Fruit fly (Drosophila melanogaster) whole organism, pupa: ENCODE results near the gene CG3857.

Source experiments
- CG10348 ChIP-seq: fragments of 200-800 bp; sonication (Bioruptor generic); IDR thresholded peaks from 2 replicates; pipeline ENCODE4 v1.3.6; 2022; ENCODE audit warnings: missing biosample characterization, missing genetic modification characterization
- CG13204 ChIP-seq: fragments of 200-800 bp; sonication (Bioruptor generic); optimal IDR thresholded peaks from 2 replicates; lab custom pipeline; 2018; ENCODE audit warnings: missing biosample characterization, mild to moderate bottlenecking, missing genetic modification characterization, moderate library complexity
- CG14655 ChIP-seq: fragments of 200-800 bp; sonication (Bioruptor generic); optimal IDR thresholded peaks from 3 replicates; lab custom pipeline; 2017; ENCODE audit warnings: mild to moderate bottlenecking, missing biosample characterization, missing genetic modification reagents, missing genetic modification characterization
- CG8301 ChIP-seq: fragments of 200-800 bp; sonication (Bioruptor generic); optimal IDR thresholded peaks from 2 replicates; lab custom pipeline; 2018; ENCODE audit warnings: missing biosample characterization, mild to moderate bottlenecking, missing genetic modification characterization
- CG9948 ChIP-seq: fragments of 200-800 bp; sonication (Bioruptor generic); optimal IDR thresholded peaks from 2 replicates; lab custom pipeline; 2018; ENCODE audit warnings: missing biosample characterization, mild to moderate bottlenecking, missing genetic modification characterization, moderate library complexity
- EcR ChIP-seq: fragments of 200-800 bp; sonication (Bioruptor generic); optimal IDR thresholded peaks from 3 replicates; lab custom pipeline; 2019; ENCODE audit warnings: missing biosample characterization, missing genetic modification characterization, mild to moderate bottlenecking, moderate library complexity, missing genetic modification reagents
- Pif1A ChIP-seq: fragments of 200-800 bp; sonication (Bioruptor generic); optimal IDR thresholded peaks from 3 replicates; lab custom pipeline; 2016; ENCODE audit warnings: missing biosample characterization, missing genetic modification characterization

DNA sequence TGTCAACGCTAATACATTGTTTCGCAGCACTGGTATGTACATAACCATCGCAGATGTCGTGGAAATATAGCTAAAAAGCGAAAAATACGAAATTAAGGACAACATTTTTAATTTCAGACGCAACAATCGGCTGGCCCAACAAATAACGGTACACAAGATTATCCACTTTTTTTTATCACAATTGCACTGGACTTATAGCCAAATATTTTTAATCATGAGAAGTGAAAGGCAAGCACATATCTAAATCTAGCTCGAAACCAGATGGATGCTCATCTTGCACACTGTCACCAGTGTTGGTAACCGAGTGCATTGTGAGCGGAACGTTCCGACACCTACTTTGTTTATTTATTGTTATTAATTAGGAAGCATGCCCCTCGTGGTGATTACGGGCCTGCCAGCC, at the start of gene CG3857, which contains the start of gene CG3587:
- peak; percentile 52 for TF ChIP-seq CG8301
- TF ChIP-seq CG9948 (tag; lab: Kevin White, UChicago): peak; percentile 35
- TF ChIP-seq CG10348 (GFP tag; lab: Robert Waterston, UW): no peak
- peak; percentile 37 for TF ChIP-seq EcR (GFP tag; lab: Kevin White, UChicago)
- TF ChIP-seq CG13204 (GFP tag; lab: Kevin White, UChicago): no peak
- TF ChIP-seq CG14655: peak; percentile 65
- peak; percentile 68 for TF ChIP-seq Pif1A (GFP tag; lab: Kevin White, UChicago)
